Worm (Caenorhabditis elegans) whole organism, L3 larva: Measurements from ENCODE around the gene C45G9.4.
"Not testable (repeated sequence)": the region's sequence is repeated elsewhere in the genome, so short reads cannot be mapped to it uniquely, and the experiment has no call there.

Source experiments
- R02D3.7 ChIP-seq: fragments of 150-350 bp; optimal IDR thresholded peaks from 2 replicates; lab custom pipeline; 2014; ENCODE audit warnings: missing biosample characterization, missing genetic modification characterization
- ZK546.5 ChIP-seq: sonication (generic microtip); optimal IDR thresholded peaks from 2 replicates; lab custom pipeline; 2017; ENCODE audit warnings: missing biosample characterization, missing genetic modification characterization
- aly-2 ChIP-seq: fragments of 150-350 bp; optimal IDR thresholded peaks from 2 replicates; lab custom pipeline; 2014; ENCODE audit warnings: missing biosample characterization, missing genetic modification characterization
- ama-1 ChIP-seq: fragments of 150-350 bp; optimal IDR thresholded peaks from 2 replicates; lab custom pipeline; 2018
- ceh-16 ChIP-seq: sonication (generic microtip); optimal IDR thresholded peaks from 2 replicates; lab custom pipeline; 2017; ENCODE audit warnings: missing biosample characterization, missing genetic modification characterization
- ceh-28 ChIP-seq: fragments of 150-350 bp; optimal IDR thresholded peaks from 2 replicates; lab custom pipeline; 2014; ENCODE audit warnings: missing biosample characterization, missing genetic modification reagents, missing genetic modification characterization
- ceh-82 ChIP-seq: fragments of 150-350 bp; optimal IDR thresholded peaks from 2 replicates; lab custom pipeline; 2014; ENCODE audit warnings: missing biosample characterization, missing genetic modification characterization
- ceh-9 ChIP-seq: sonication (generic microtip); optimal IDR thresholded peaks from 2 replicates; lab custom pipeline; 2018; ENCODE audit warnings: missing biosample characterization, missing genetic modification characterization
- daf-12 ChIP-seq: fragments of 150-350 bp; optimal IDR thresholded peaks from 2 replicates; lab custom pipeline; 2014; ENCODE audit warnings: missing biosample characterization, missing genetic modification reagents, missing genetic modification characterization
- egl-27 ChIP-seq: sonication (generic microtip); optimal IDR thresholded peaks from 4 replicates; lab custom pipeline; 2017; ENCODE audit warnings: missing biosample characterization, missing genetic modification reagents, missing genetic modification characterization
- egl-5 ChIP-seq: fragments of 150-350 bp; optimal IDR thresholded peaks from 2 replicates; lab custom pipeline; 2017; ENCODE audit warnings: missing biosample characterization, missing genetic modification reagents, missing genetic modification characterization, inconsistent platforms
- elt-1 ChIP-seq: fragments of 150-350 bp; optimal IDR thresholded peaks from 2 replicates; lab custom pipeline; 2014; ENCODE audit warnings: missing biosample characterization, missing genetic modification characterization
- elt-2 ChIP-seq: sonication (generic microtip); optimal IDR thresholded peaks from 2 replicates; lab custom pipeline; 2016; ENCODE audit warnings: missing genetic modification reagents, mild to moderate bottlenecking, missing genetic modification characterization, missing compliant biosample characterization
- elt-3 ChIP-seq, 3 experiments: fragments of 150-350 bp in 1 of 3; sonication (generic microtip) in 2 of 3; optimal IDR thresholded peaks; 2 replicates in 2 of 3; 4 replicates in 1 of 3; lab custom pipeline; 2014 to 2017; ENCODE audit warnings: missing biosample characterization in 3 of 3, missing genetic modification characterization in 3 of 3
- eor-1 ChIP-seq, 2 experiments: fragments of 150-350 bp; optimal IDR thresholded peaks; 2 replicates each; lab custom pipeline; 2014 to 2018; ENCODE audit warnings: missing biosample characterization in 2 of 2, missing genetic modification characterization in 2 of 2
- fkh-10 ChIP-seq: sonication (generic microtip); optimal IDR thresholded peaks from 2 replicates; lab custom pipeline; 2017; ENCODE audit warnings: missing biosample characterization, missing genetic modification reagents, missing genetic modification characterization
- fkh-2 ChIP-seq: fragments of 150-350 bp; optimal IDR thresholded peaks from 2 replicates; lab custom pipeline; 2014; ENCODE audit warnings: missing biosample characterization, missing genetic modification reagents, missing genetic modification characterization
- fos-1 ChIP-seq: fragments of 150-350 bp; optimal IDR thresholded peaks from 2 replicates; lab custom pipeline; 2014; ENCODE audit warnings: missing biosample characterization, missing genetic modification characterization
- hmg-11 ChIP-seq: sonication (generic microtip); optimal IDR thresholded peaks from 2 replicates; lab custom pipeline; 2016; ENCODE audit warnings: missing genetic modification characterization, missing compliant biosample characterization
- jun-1 ChIP-seq: fragments of 150-350 bp; optimal IDR thresholded peaks from 2 replicates; lab custom pipeline; 2014; ENCODE audit warnings: missing biosample characterization, missing genetic modification reagents, missing genetic modification characterization
- lin-15B ChIP-seq: fragments of 150-350 bp; optimal IDR thresholded peaks from 2 replicates; lab custom pipeline; 2014; ENCODE audit warnings: missing biosample characterization, missing genetic modification characterization
- lin-39 ChIP-seq: fragments of 150-350 bp; optimal IDR thresholded peaks from 2 replicates; lab custom pipeline; 2018; ENCODE audit warnings: missing biosample characterization, missing genetic modification reagents, missing genetic modification characterization
- lsy-12 ChIP-seq: sonication (generic microtip); optimal IDR thresholded peaks from 2 replicates; lab custom pipeline; 2016; ENCODE audit warnings: mild to moderate bottlenecking, missing genetic modification characterization, missing compliant biosample characterization
- mdl-1 ChIP-seq: fragments of 150-350 bp; optimal IDR thresholded peaks from 2 replicates; lab custom pipeline; 2014; ENCODE audit warnings: missing biosample characterization, missing genetic modification characterization
- mml-1 ChIP-seq: fragments of 150-350 bp; sonication (generic microtip); optimal IDR thresholded peaks from 3 replicates; lab custom pipeline; 2014; ENCODE audit warnings: missing biosample characterization, missing genetic modification characterization
- nfya-1 ChIP-seq: sonication (generic microtip); optimal IDR thresholded peaks from 2 replicates; lab custom pipeline; 2017; ENCODE audit warnings: missing genetic modification characterization, mild to moderate bottlenecking, missing compliant biosample characterization, antibody characterized with exemption, moderate library complexity; ENCODE audit not compliant: insufficient read depth
- nhr-11 ChIP-seq: fragments of 150-350 bp; optimal IDR thresholded peaks from 2 replicates; lab custom pipeline; 2014; ENCODE audit warnings: missing biosample characterization, missing genetic modification characterization
- nhr-12 ChIP-seq: fragments of 150-350 bp; optimal IDR thresholded peaks from 2 replicates; lab custom pipeline; 2014; ENCODE audit warnings: missing biosample characterization, missing genetic modification characterization
- nhr-23 ChIP-seq: fragments of 150-350 bp; optimal IDR thresholded peaks from 2 replicates; lab custom pipeline; 2014; ENCODE audit warnings: missing biosample characterization, missing genetic modification reagents, missing genetic modification characterization
- nhr-237 ChIP-seq: fragments of 150-350 bp; optimal IDR thresholded peaks from 2 replicates; lab custom pipeline; 2014; ENCODE audit warnings: missing biosample characterization, missing genetic modification characterization
- nhr-25 ChIP-seq: sonication (generic microtip); optimal IDR thresholded peaks from 2 replicates; lab custom pipeline; 2017; ENCODE audit warnings: missing biosample characterization, missing genetic modification characterization
- nhr-28 ChIP-seq: fragments of 150-350 bp; optimal IDR thresholded peaks from 2 replicates; lab custom pipeline; 2014; ENCODE audit warnings: missing biosample characterization, missing genetic modification characterization
- nhr-43 ChIP-seq: sonication (generic microtip); optimal IDR thresholded peaks from 2 replicates; lab custom pipeline; 2016; ENCODE audit warnings: mild to moderate bottlenecking, missing genetic modification characterization, missing compliant biosample characterization; ENCODE audit not compliant: poor library complexity, severe bottlenecking
- nhr-67 ChIP-seq: fragments of 150-350 bp; optimal IDR thresholded peaks from 2 replicates; lab custom pipeline; 2014; ENCODE audit warnings: missing biosample characterization, missing genetic modification characterization
- nhr-76 ChIP-seq: fragments of 150-350 bp; sonication (generic microtip); optimal IDR thresholded peaks from 5 replicates; lab custom pipeline; 2014; ENCODE audit warnings: missing biosample characterization, missing genetic modification characterization
- nhr-77 ChIP-seq: fragments of 150-350 bp; optimal IDR thresholded peaks from 2 replicates; lab custom pipeline; 2014; ENCODE audit warnings: missing biosample characterization, missing genetic modification characterization
- pha-4 ChIP-seq: fragments of 150-350 bp; optimal IDR thresholded peaks from 2 replicates; lab custom pipeline; 2014; ENCODE audit warnings: missing biosample characterization, missing genetic modification reagents, missing genetic modification characterization
- pqm-1 ChIP-seq: fragments of 150-350 bp; optimal IDR thresholded peaks from 2 replicates; lab custom pipeline; 2017; ENCODE audit warnings: missing biosample characterization, missing genetic modification characterization, inconsistent platforms
- sea-2 ChIP-seq: fragments of 150-350 bp; sonication (generic microtip); optimal IDR thresholded peaks from 4 replicates; lab custom pipeline; 2014; ENCODE audit warnings: missing biosample characterization, missing genetic modification reagents, missing genetic modification characterization
- skn-1 ChIP-seq: fragments of 150-350 bp; optimal IDR thresholded peaks from 2 replicates; lab custom pipeline; 2014; ENCODE audit warnings: missing biosample characterization, missing genetic modification characterization
- snpc-4 ChIP-seq: fragments of 150-350 bp; optimal IDR thresholded peaks from 2 replicates; lab custom pipeline; 2014; ENCODE audit warnings: missing biosample characterization, missing genetic modification characterization
- tbx-2 ChIP-seq: sonication (generic microtip); optimal IDR thresholded peaks from 2 replicates; lab custom pipeline; 2016; ENCODE audit warnings: mild to moderate bottlenecking, missing genetic modification characterization, missing compliant biosample characterization
- unc-39 ChIP-seq: sonication (generic microtip); optimal IDR thresholded peaks from 4 replicates; lab custom pipeline; 2017; ENCODE audit warnings: missing biosample characterization, missing genetic modification characterization
- unc-62 ChIP-seq: fragments of 150-350 bp; sonication (generic microtip); optimal IDR thresholded peaks from 4 replicates; lab custom pipeline; 2014; ENCODE audit warnings: missing biosample characterization, missing genetic modification reagents, missing genetic modification characterization
- zag-1 ChIP-seq: fragments of 150-350 bp; optimal IDR thresholded peaks from 2 replicates; lab custom pipeline; 2014; ENCODE audit warnings: missing biosample characterization, missing genetic modification characterization
- ztf-11 ChIP-seq: fragments of 150-350 bp; optimal IDR thresholded peaks from 2 replicates; lab custom pipeline; 2014; ENCODE audit warnings: missing biosample characterization, missing genetic modification characterization
- ztf-4 ChIP-seq: fragments of 150-350 bp; optimal IDR thresholded peaks from 2 replicates; lab custom pipeline; 2014; ENCODE audit warnings: missing biosample characterization, missing genetic modification characterization

Gene C45G9.4

ce11 chrIII:5062406-5062805, at the start of gene C45G9.4:
Gene C45G9.4 (plus strand): TSS chrIII:5062706.
- not testable (repeated sequence) for TF ChIP-seq nhr-11 (tag; lab: Kevin White, UChicago); sea-2; nhr-67 (tag; lab: Kevin White, UChicago)

ce11 chrIII:5013915-5014346, 48.6 kb upstream of the C45G9.4 start:
- peak; percentile 55 for TF ChIP-seq R02D3.7 (tag; lab: Kevin White, UChicago)
- TF ChIP-seq nhr-28 (tag; lab: Kevin White, UChicago): no peak
- no peak for TF ChIP-seq ceh-82 (tag; lab: Kevin White, UChicago)
- no peak for TF ChIP-seq aly-2 (tag; lab: Kevin White, UChicago)
- TF ChIP-seq lsy-12: peak; percentile 76
- peak; percentile 63 for TF ChIP-seq elt-1
- peak; percentile 38 for TF ChIP-seq pqm-1
- no peak for TF ChIP-seq daf-12 (tag; lab: Kevin White, UChicago)
- peak; percentile 41 for TF ChIP-seq mdl-1 (tag; lab: Kevin White, UChicago)
- TF ChIP-seq tbx-2 (tag; lab: Kevin White, UChicago): peak; percentile 76
- peak; percentile 91 for TF ChIP-seq nfya-1
- TF ChIP-seq ZK546.5 (tag; lab: Kevin White, UChicago): no peak
- peak; percentile 66 for TF ChIP-seq ztf-4 (tag; lab: Kevin White, UChicago)
- peak; percentile 51 for TF ChIP-seq unc-62
- TF ChIP-seq elt-3 (tag; optimal IDR thresholded peaks at IDR 0.05; lab: Kevin White, UChicago): no peak
- no peak for TF ChIP-seq eor-1 (tag; optimal IDR thresholded peaks at IDR 0.05; lab: Kevin White, UChicago)
- no peak for TF ChIP-seq unc-39 (tag; lab: Kevin White, UChicago)
- TF ChIP-seq lin-15B (tag; lab: Kevin White, UChicago): peak; percentile 73
- no peak for TF ChIP-seq ceh-9
- peak; percentile 66 for TF ChIP-seq elt-2 (tag; lab: Kevin White, UChicago)
- peak; percentile 95 for TF ChIP-seq lin-39
- no peak for TF ChIP-seq nhr-77 (tag; lab: Kevin White, UChicago)
- TF ChIP-seq ztf-11: no peak
- TF ChIP-seq nhr-67 (tag; lab: Kevin White, UChicago): no peak
- no peak for TF ChIP-seq nhr-237 (tag; lab: Kevin White, UChicago)
- peak; percentile 90 for TF ChIP-seq jun-1
- peak; percentile 12 for TF ChIP-seq fkh-10 (GFP tag; lab: Kevin White, UChicago)
- peak; percentile 15 for TF ChIP-seq fos-1 (tag; lab: Kevin White, UChicago)
- TF ChIP-seq nhr-76 (tag; lab: Kevin White, UChicago): no peak
- peak; percentile 44 for TF ChIP-seq ama-1 (lab: Kevin White, UChicago)
- peak; percentile 26 for TF ChIP-seq egl-5 (tag; lab: Kevin White, UChicago)
- peak; percentile 93 for TF ChIP-seq hmg-11
- no peak for TF ChIP-seq zag-1
- no peak for TF ChIP-seq nhr-12 (tag; lab: Kevin White, UChicago)
- TF ChIP-seq nhr-23 (tag; lab: Kevin White, UChicago): peak; percentile 83
- no peak for TF ChIP-seq sea-2
- TF ChIP-seq ceh-28: peak; percentile 75
- TF ChIP-seq nhr-25 (tag; lab: Kevin White, UChicago): peak; percentile 91
- TF ChIP-seq nhr-43 (tag; lab: Kevin White, UChicago): no peak
- no peak for TF ChIP-seq mml-1 (tag; lab: Kevin White, UChicago)
- peak; percentile 74 for TF ChIP-seq snpc-4 (tag; lab: Kevin White, UChicago)
- peak; percentile 89 for TF ChIP-seq nhr-11 (tag; lab: Kevin White, UChicago)
- peak; percentile 87 for TF ChIP-seq pha-4 (tag; lab: Kevin White, UChicago)
- peak; percentile 12 for TF ChIP-seq ceh-16
- peak; percentile 64 for TF ChIP-seq egl-27 (tag; lab: Kevin White, UChicago)
- TF ChIP-seq skn-1 (tag; lab: Kevin White, UChicago): peak; percentile 38
- no peak for TF ChIP-seq fkh-2 (tag; lab: Kevin White, UChicago)
